Fruit fly (Drosophila melanogaster) whole organism, embryonic: Measurements from ENCODE around the gene Ubi-p5E.

Experiments used
- Antp ChIP-seq: fragments of 200-800 bp; sonication (Bioruptor generic); optimal IDR thresholded peaks from 3 replicates; lab custom pipeline; 2016; ENCODE audit warnings: missing biosample characterization, missing genetic modification characterization
- B-H1 ChIP-seq: fragments of 200-800 bp; sonication (Bioruptor generic); IDR thresholded peaks from 3 replicates; pipeline ENCODE4 v1.3.6; 2022; ENCODE audit warnings: missing biosample characterization, missing genetic modification characterization
- C15 ChIP-seq: fragments of 200-800 bp; sonication (Bioruptor generic); IDR thresholded peaks from 3 replicates; pipeline ENCODE4 v1.3.6; 2022; ENCODE audit warnings: missing biosample characterization, missing genetic modification characterization
- CG11085 ChIP-seq: fragments of 200-800 bp; sonication (Bioruptor generic); IDR thresholded peaks from 2 replicates; pipeline ENCODE4 v1.3.6; 2022; ENCODE audit warnings: missing biosample characterization, missing genetic modification characterization
- CG11560 ChIP-seq: fragments of 200-800 bp; sonication (Bioruptor generic); IDR thresholded peaks from 3 replicates; pipeline ENCODE4 v1.3.6; 2022; ENCODE audit warnings: missing biosample characterization, missing genetic modification characterization
- CG12769 ChIP-seq: fragments of 200-800 bp; sonication (Bioruptor generic); optimal IDR thresholded peaks from 2 replicates; lab custom pipeline; 2019; ENCODE audit warnings: missing biosample characterization, mild to moderate bottlenecking, missing genetic modification characterization, moderate library complexity
- CG14667 ChIP-seq: fragments of 200-800 bp; sonication (Bioruptor generic); IDR thresholded peaks from 2 replicates; pipeline ENCODE4 v1.3.6; 2022; ENCODE audit warnings: missing biosample characterization, missing genetic modification characterization
- CG14965 ChIP-seq: fragments of 200-800 bp; sonication (Bioruptor generic); optimal IDR thresholded peaks from 2 replicates; lab custom pipeline; 2016; ENCODE audit warnings: missing biosample characterization, missing genetic modification characterization, borderline replicate concordance
- CG15011 ChIP-seq: fragments of 200-800 bp; sonication (Bioruptor generic); optimal IDR thresholded peaks from 3 replicates; lab custom pipeline; 2018; ENCODE audit warnings: missing biosample characterization, mild to moderate bottlenecking, missing genetic modification characterization
- CG1603 ChIP-seq: fragments of 200-800 bp; sonication (Bioruptor generic); optimal IDR thresholded peaks from 2 replicates; lab custom pipeline; 2019; ENCODE audit warnings: missing biosample characterization, mild to moderate bottlenecking, missing genetic modification characterization, moderate library complexity
- CG16813 ChIP-seq: fragments of 200-800 bp; sonication (Bioruptor generic); IDR thresholded peaks from 3 replicates; pipeline ENCODE4 v1.3.6; 2022; ENCODE audit warnings: missing biosample characterization, missing genetic modification characterization; ENCODE audit not compliant: partially characterized antibody
- CG17328 ChIP-seq: fragments of 200-800 bp; sonication (Bioruptor generic); IDR thresholded peaks from 2 replicates; pipeline ENCODE4 v1.3.6; 2022; ENCODE audit warnings: missing biosample characterization, missing genetic modification characterization
- CG17359 ChIP-seq: fragments of 200-800 bp; sonication (Bioruptor generic); optimal IDR thresholded peaks from 3 replicates; lab custom pipeline; 2018; ENCODE audit warnings: missing biosample characterization, mild to moderate bottlenecking, missing genetic modification characterization, moderate library complexity
- CG17612 ChIP-seq: fragments of 200-800 bp; sonication (Bioruptor generic); IDR thresholded peaks from 2 replicates; pipeline ENCODE4 v1.3.6; 2022; ENCODE audit warnings: missing biosample characterization, missing genetic modification characterization
- CG17802 ChIP-seq: fragments of 200-800 bp; sonication (Bioruptor generic); optimal IDR thresholded peaks from 2 replicates; lab custom pipeline; 2018; ENCODE audit warnings: missing biosample characterization, mild to moderate bottlenecking, missing genetic modification characterization, moderate library complexity
- CG18599 ChIP-seq: fragments of 200-800 bp; sonication (Bioruptor generic); optimal IDR thresholded peaks from 3 replicates; lab custom pipeline; 2017; ENCODE audit warnings: missing biosample characterization, missing genetic modification characterization, mild to moderate bottlenecking, moderate library complexity, missing genetic modification reagents
- CG2875 ChIP-seq: fragments of 200-800 bp; sonication (Bioruptor generic); optimal IDR thresholded peaks from 2 replicates; lab custom pipeline; 2017; ENCODE audit warnings: missing biosample characterization, mild to moderate bottlenecking, missing genetic modification characterization, missing genetic modification reagents
- CG34422 ChIP-seq: fragments of 200-800 bp; sonication (Bioruptor generic); IDR thresholded peaks from 3 replicates; pipeline ENCODE4 v1.3.6; 2022; ENCODE audit warnings: missing biosample characterization, missing genetic modification characterization
- CG4360 ChIP-seq: fragments of 200-800 bp; sonication (Bioruptor generic); IDR thresholded peaks from 2 replicates; pipeline ENCODE4 v1.3.6; 2022; ENCODE audit warnings: missing biosample characterization, missing genetic modification characterization
- CG8924 ChIP-seq: fragments of 200-800 bp; optimal IDR thresholded peaks from 3 replicates; lab custom pipeline; 2019; ENCODE audit warnings: missing biosample characterization, mild to moderate bottlenecking, missing genetic modification characterization, moderate library complexity
- CTCF ChIP-seq: fragments of 200-800 bp; sonication (Bioruptor generic); optimal IDR thresholded peaks from 2 replicates; lab custom pipeline; 2017; ENCODE audit warnings: missing biosample characterization, mild to moderate bottlenecking, missing genetic modification characterization, moderate library complexity
- D ChIP-seq, 2 experiments: fragments of 200-800 bp in 1 of 2; fragments of >200 bp in 1 of 2; sonication (Bioruptor generic) in 1 of 2; optimal IDR thresholded peaks; 2 replicates in 1 of 2; 3 replicates in 1 of 2; lab custom pipeline; 2017; ENCODE audit warnings: mild to moderate bottlenecking in 1 of 2, missing biosample characterization in 1 of 2, missing genetic modification characterization in 1 of 2, missing genetic modification reagents in 1 of 2
- Dp ChIP-seq: fragments of 200-800 bp; sonication (Bioruptor generic); optimal IDR thresholded peaks from 2 replicates; lab custom pipeline; 2018; ENCODE audit warnings: missing biosample characterization, mild to moderate bottlenecking, missing genetic modification characterization, moderate library complexity
- Ets97D ChIP-seq: fragments of 200-800 bp; sonication (Bioruptor generic); optimal IDR thresholded peaks from 3 replicates; lab custom pipeline; 2016; ENCODE audit warnings: missing biosample characterization, missing genetic modification characterization
- Fer2 ChIP-seq: fragments of 200-800 bp; sonication (Bioruptor generic); optimal IDR thresholded peaks from 2 replicates; lab custom pipeline; 2018; ENCODE audit warnings: missing biosample characterization, mild to moderate bottlenecking, missing genetic modification characterization, moderate library complexity
- MESR4 ChIP-seq: fragments of 200-800 bp; sonication (Bioruptor generic); optimal IDR thresholded peaks from 2 replicates; lab custom pipeline; 2018; ENCODE audit warnings: missing biosample characterization, mild to moderate bottlenecking, missing genetic modification characterization, moderate library complexity
- NfI ChIP-seq: fragments of 200-800 bp; sonication (Bioruptor generic); optimal IDR thresholded peaks from 3 replicates; lab custom pipeline; 2018; ENCODE audit warnings: missing biosample characterization, mild to moderate bottlenecking, missing genetic modification characterization, moderate library complexity
- PHDP ChIP-seq: fragments of 200-800 bp; sonication (Bioruptor generic); optimal IDR thresholded peaks from 3 replicates; lab custom pipeline; 2018; ENCODE audit warnings: missing biosample characterization, mild to moderate bottlenecking, missing genetic modification characterization, moderate library complexity
- Tbp ChIP-seq: fragments of >200 bp; optimal IDR thresholded peaks from 2 replicates; lab custom pipeline; 2018; ENCODE audit warnings: missing biosample characterization, missing genetic modification characterization
- cas ChIP-seq: fragments of 200-800 bp; sonication (Bioruptor generic); IDR thresholded peaks from 2 replicates; pipeline ENCODE4 v1.3.6; 2022; ENCODE audit warnings: missing biosample characterization, missing genetic modification characterization
- caup ChIP-seq: fragments of 200-800 bp; sonication (Bioruptor generic); optimal IDR thresholded peaks from 3 replicates; lab custom pipeline; 2017; ENCODE audit warnings: missing biosample characterization, mild to moderate bottlenecking, missing genetic modification characterization, moderate library complexity; ENCODE audit not compliant: severe bottlenecking
- crc ChIP-seq: fragments of 200-800 bp; sonication (Bioruptor generic); optimal IDR thresholded peaks from 2 replicates; lab custom pipeline; 2016; ENCODE audit warnings: missing biosample characterization, missing genetic modification characterization
- emc ChIP-seq: fragments of 200-800 bp; sonication (Bioruptor generic); optimal IDR thresholded peaks from 2 replicates; lab custom pipeline; 2016; ENCODE audit warnings: missing biosample characterization, missing genetic modification characterization
- ems ChIP-seq: fragments of 200-800 bp; sonication (Bioruptor generic); optimal IDR thresholded peaks from 3 replicates; lab custom pipeline; 2016; ENCODE audit warnings: missing biosample characterization, missing genetic modification characterization
- ewg ChIP-seq: fragments of 200-800 bp; sonication (Bioruptor generic); optimal IDR thresholded peaks from 3 replicates; lab custom pipeline; 2017; ENCODE audit warnings: mild to moderate bottlenecking, missing biosample characterization, missing genetic modification reagents, missing genetic modification characterization
- eyg ChIP-seq: fragments of 200-800 bp; sonication (Bioruptor generic); optimal IDR thresholded peaks from 3 replicates; lab custom pipeline; 2016; ENCODE audit warnings: missing biosample characterization, missing genetic modification characterization
- fd102C ChIP-seq: fragments of 200-800 bp; sonication (Bioruptor generic); optimal IDR thresholded peaks from 2 replicates; lab custom pipeline; 2018; ENCODE audit warnings: missing biosample characterization, mild to moderate bottlenecking, missing genetic modification characterization, moderate library complexity
- hth ChIP-seq: fragments of >200 bp; optimal IDR thresholded peaks from 2 replicates; lab custom pipeline; 2017; ENCODE audit warnings: inconsistent platforms
- inv ChIP-seq: fragments of 200-800 bp; sonication (Bioruptor generic); IDR thresholded peaks from 2 replicates; pipeline ENCODE4 v1.3.6; 2022; ENCODE audit warnings: missing biosample characterization, missing genetic modification characterization; ENCODE audit not compliant: partially characterized antibody
- kay ChIP-seq: fragments of 200-800 bp; sonication (Bioruptor generic); optimal IDR thresholded peaks from 2 replicates; lab custom pipeline; 2016; ENCODE audit warnings: missing biosample characterization, missing genetic modification characterization
- ken ChIP-seq: fragments of 200-800 bp; sonication (Bioruptor generic); IDR thresholded peaks from 3 replicates; pipeline ENCODE4 v1.3.6; 2022; ENCODE audit warnings: missing biosample characterization, missing genetic modification characterization
- nmo ChIP-seq: fragments of 200-800 bp; sonication (Bioruptor generic); optimal IDR thresholded peaks from 2 replicates; lab custom pipeline; 2018; ENCODE audit warnings: missing biosample characterization, mild to moderate bottlenecking, missing genetic modification characterization, moderate library complexity
- nom ChIP-seq: fragments of 200-800 bp; sonication (Bioruptor generic); optimal IDR thresholded peaks from 2 replicates; lab custom pipeline; 2017; ENCODE audit warnings: missing biosample characterization, missing genetic modification characterization, mild to moderate bottlenecking, moderate library complexity, missing genetic modification reagents
- sens-2 ChIP-seq: fragments of 200-800 bp; sonication (Bioruptor generic); IDR thresholded peaks from 2 replicates; pipeline ENCODE4 v1.3.6; 2022; ENCODE audit warnings: missing biosample characterization, missing genetic modification characterization
- slou ChIP-seq: fragments of 200-800 bp; sonication (Bioruptor generic); optimal IDR thresholded peaks from 3 replicates; lab custom pipeline; 2016; ENCODE audit warnings: missing biosample characterization, missing genetic modification characterization
- tin ChIP-seq: fragments of 200-800 bp; sonication (Bioruptor generic); optimal IDR thresholded peaks from 3 replicates; lab custom pipeline; 2016; ENCODE audit warnings: missing biosample characterization, missing genetic modification characterization
- vnd ChIP-seq: fragments of 200-800 bp; sonication (Bioruptor generic); IDR thresholded peaks from 3 replicates; pipeline ENCODE4 v1.3.6; 2022; ENCODE audit warnings: missing biosample characterization, missing genetic modification characterization; ENCODE audit not compliant: partially characterized antibody
- wek ChIP-seq: fragments of 200-800 bp; sonication (Bioruptor generic); optimal IDR thresholded peaks from 3 replicates; lab custom pipeline; 2018; ENCODE audit warnings: missing biosample characterization, mild to moderate bottlenecking, missing genetic modification characterization, moderate library complexity
- zen ChIP-seq: fragments of 200-800 bp; sonication (Bioruptor generic); optimal IDR thresholded peaks from 3 replicates; lab custom pipeline; 2018; ENCODE audit warnings: missing biosample characterization, mild to moderate bottlenecking, missing genetic modification characterization, moderate library complexity
- zf30C ChIP-seq: fragments of 200-800 bp; sonication (Bioruptor generic); optimal IDR thresholded peaks from 3 replicates; lab custom pipeline; 2018; ENCODE audit warnings: missing biosample characterization, mild to moderate bottlenecking, missing genetic modification characterization

Gene Ubi-p5E

dm6 chrX:6263614-6264130, 15.8 kb downstream of the Ubi-p5E start (continued):
- no peak for TF ChIP-seq MESR4 (GFP tag; lab: Kevin White, UChicago)
- TF ChIP-seq CG12769 (tag; lab: Kevin White, UChicago), result peak; percentile 76
- peak; percentile 63 for TF ChIP-seq CG1603 (tag; lab: Kevin White, UChicago)
- TF ChIP-seq CG17612 (GFP tag; lab: Robert Waterston, UW), result no peak
- no peak for TF ChIP-seq C15
- TF ChIP-seq Fer2 (tag; lab: Kevin White, UChicago), result peak; percentile 13
- TF ChIP-seq CTCF (GFP tag; lab: Kevin White, UChicago), result peak; percentile 14
- TF ChIP-seq CG18599, result peak; percentile 93
- TF ChIP-seq Tbp (GFP tag; lab: Kevin White, UChicago), result no peak
- TF ChIP-seq kay (GFP tag; lab: Kevin White, UChicago), result no peak
- TF ChIP-seq CG34422, result peak; percentile 45; the same call in 2 of the 3 replicates
- TF ChIP-seq Dp (GFP tag; lab: Kevin White, UChicago), result no peak
- no peak for TF ChIP-seq D (optimal IDR thresholded peaks at IDR 0.05; lab: Kevin White, UChicago)
- peak; percentile 74 for TF ChIP-seq D (GFP tag; optimal IDR thresholded peaks at IDR 0.05; lab: Kevin White, UChicago)
- no peak for TF ChIP-seq eyg (GFP tag; lab: Kevin White, UChicago)
- TF ChIP-seq zf30C (GFP tag; lab: Kevin White, UChicago), result no peak
- no peak for TF ChIP-seq slou (GFP tag; lab: Kevin White, UChicago)
- peak; percentile 85 for TF ChIP-seq nmo
- TF ChIP-seq ken, result no peak
- no peak for TF ChIP-seq inv (GFP tag; lab: Robert Waterston, UW)
- TF ChIP-seq CG15011 (GFP tag; lab: Kevin White, UChicago), result peak; percentile 79
- no peak for TF ChIP-seq nom
- TF ChIP-seq CG17802 (tag; lab: Kevin White, UChicago), result no peak
- peak; percentile 12 for TF ChIP-seq Ets97D (GFP tag; lab: Kevin White, UChicago)
- TF ChIP-seq cas (GFP tag; lab: Robert Waterston, UW), result no peak
- TF ChIP-seq PHDP (tag; lab: Kevin White, UChicago), result peak; percentile 81
- no peak for TF ChIP-seq fd102C (GFP tag; lab: Kevin White, UChicago)
- peak; percentile 32 for TF ChIP-seq emc (GFP tag; lab: Kevin White, UChicago)
- peak; percentile 45 for TF ChIP-seq Antp
- TF ChIP-seq tin (GFP tag; lab: Kevin White, UChicago), result peak; percentile 52
- TF ChIP-seq crc (GFP tag; lab: Kevin White, UChicago), result peak; percentile 43
- 0 out of 2 replicates have a peak, but pooled peaks have one; percentile 27 for TF ChIP-seq sens-2 (GFP tag; lab: Robert Waterston, UW)
- TF ChIP-seq CG16813 (GFP tag; lab: Robert Waterston, UW), result no peak
- peak; percentile 34 for TF ChIP-seq zen (tag; lab: Kevin White, UChicago)
- peak; percentile 20 for TF ChIP-seq wek (GFP tag; lab: Kevin White, UChicago)
- TF ChIP-seq CG17359 (tag; lab: Kevin White, UChicago), result peak; percentile 75
- peak; percentile 82 for TF ChIP-seq caup (GFP tag; lab: Kevin White, UChicago)
- no peak for TF ChIP-seq CG14965 (GFP tag; lab: Kevin White, UChicago)
- no peak for TF ChIP-seq vnd
- peak; percentile 37 for TF ChIP-seq CG2875
- peak; percentile 79 for TF ChIP-seq CG8924 (tag; lab: Kevin White, UChicago)
- peak; percentile 34; the same call in 1 of the 2 replicates for TF ChIP-seq CG14667
- TF ChIP-seq CG11560 (tag; lab: Robert Waterston, UW), result 0 out of 3 replicates have a peak, but pooled peaks have one; percentile 41
- TF ChIP-seq NfI, result peak; percentile 68
- peak; percentile 32 for TF ChIP-seq ewg
- 0 out of 2 replicates have a peak, but pooled peaks have one; percentile 25 for TF ChIP-seq CG11085 (GFP tag; lab: Robert Waterston, UW)
- TF ChIP-seq B-H1 (GFP tag; lab: Robert Waterston, UW), result peak; percentile 39; the same call in 1 of the 3 replicates
- TF ChIP-seq hth (lab: Kevin White, UChicago), result no peak
- TF ChIP-seq CG4360, result no peak
- TF ChIP-seq CG17328 (GFP tag; lab: Robert Waterston, UW), result no peak
- peak; percentile 74 for TF ChIP-seq ems (GFP tag; lab: Kevin White, UChicago)
